Worm (Caenorhabditis elegans) whole organism, mixed stage, embryonic: ENCODE measurements around the gene C05B5.5.

Experiments
- M03D4.4 ChIP-seq: sonication (generic microtip); optimal IDR thresholded peaks from 2 replicates; lab custom pipeline; 2017; ENCODE audit warnings: mild to moderate bottlenecking, missing genetic modification characterization, missing compliant biosample characterization
- bed-3 ChIP-seq: fragments of 200-800 bp; sonication (Bioruptor generic); optimal IDR thresholded peaks from 3 replicates; lab custom pipeline; 2018; ENCODE audit warnings: mild to moderate bottlenecking, missing genetic modification characterization, moderate library complexity, missing compliant biosample characterization
- blmp-1 ChIP-seq: fragments of 150-350 bp; optimal IDR thresholded peaks from 2 replicates; lab custom pipeline; 2014; ENCODE audit warnings: missing biosample characterization, missing genetic modification characterization
- ceh-43 ChIP-seq: fragments of 200-800 bp; sonication (Bioruptor generic); optimal IDR thresholded peaks from 2 replicates; lab custom pipeline; 2018; ENCODE audit warnings: mild to moderate bottlenecking, missing genetic modification characterization, moderate library complexity, missing compliant biosample characterization
- ceh-83 ChIP-seq: fragments of 200-800 bp; sonication (Bioruptor generic); optimal IDR thresholded peaks from 2 replicates; lab custom pipeline; 2018; ENCODE audit warnings: mild to moderate bottlenecking, missing genetic modification characterization, missing compliant biosample characterization
- ces-1 ChIP-seq: fragments of 150-350 bp; optimal IDR thresholded peaks from 2 replicates; lab custom pipeline; 2014; ENCODE audit warnings: missing biosample characterization, missing genetic modification reagents, missing genetic modification characterization
- drap-1 ChIP-seq: fragments of 200-800 bp; sonication (Bioruptor generic); optimal IDR thresholded peaks from 3 replicates; lab custom pipeline; 2018; ENCODE audit warnings: mild to moderate bottlenecking, missing genetic modification characterization, missing compliant biosample characterization
- elt-1 ChIP-seq: sonication (generic microtip); optimal IDR thresholded peaks from 2 replicates; lab custom pipeline; 2017; ENCODE audit warnings: missing genetic modification characterization, mild to moderate bottlenecking, missing compliant biosample characterization, antibody characterized with exemption, moderate library complexity, borderline replicate concordance; ENCODE audit not compliant: insufficient read depth
- flh-1 ChIP-seq: fragments of 200-800 bp; sonication (Bioruptor generic); optimal IDR thresholded peaks from 2 replicates; lab custom pipeline; 2018; ENCODE audit warnings: mild to moderate bottlenecking, missing genetic modification characterization, moderate library complexity, missing compliant biosample characterization
- hlh-1 ChIP-seq: fragments of 150-350 bp; optimal IDR thresholded peaks from 2 replicates; lab custom pipeline; 2014; ENCODE audit warnings: missing biosample characterization, missing genetic modification reagents, missing genetic modification characterization
- lin-32 ChIP-seq: fragments of 200-800 bp; sonication (Bioruptor generic); optimal IDR thresholded peaks from 2 replicates; lab custom pipeline; 2018; ENCODE audit warnings: mild to moderate bottlenecking, missing genetic modification characterization, missing compliant biosample characterization
- lsy-2 ChIP-seq: fragments of 150-350 bp; optimal IDR thresholded peaks from 2 replicates; lab custom pipeline; 2014; ENCODE audit warnings: missing biosample characterization, missing genetic modification characterization
- mep-1 ChIP-seq: fragments of 150-350 bp; optimal IDR thresholded peaks from 2 replicates; lab custom pipeline; 2017; ENCODE audit warnings: missing biosample characterization, missing genetic modification reagents, missing genetic modification characterization, inconsistent platforms
- mls-2 ChIP-seq: sonication (generic microtip); optimal IDR thresholded peaks from 2 replicates; lab custom pipeline; 2016; ENCODE audit warnings: mild to moderate bottlenecking, missing genetic modification characterization, moderate library complexity, missing compliant biosample characterization
- nhr-12 ChIP-seq: fragments of 150-350 bp; optimal IDR thresholded peaks from 2 replicates; lab custom pipeline; 2014; ENCODE audit warnings: missing biosample characterization, missing genetic modification characterization
- nhr-2 ChIP-seq: fragments of 150-350 bp; optimal IDR thresholded peaks from 2 replicates; lab custom pipeline; 2014; ENCODE audit warnings: missing biosample characterization, missing genetic modification characterization
- nhr-237 ChIP-seq: fragments of 150-350 bp; optimal IDR thresholded peaks from 2 replicates; lab custom pipeline; 2014; ENCODE audit warnings: missing biosample characterization, missing genetic modification characterization
- nhr-28 ChIP-seq: fragments of 150-350 bp; optimal IDR thresholded peaks from 2 replicates; lab custom pipeline; 2014; ENCODE audit warnings: missing biosample characterization, missing genetic modification characterization
- pha-4 ChIP-seq: fragments of 150-350 bp; optimal IDR thresholded peaks from 2 replicates; lab custom pipeline; 2018; ENCODE audit warnings: missing biosample characterization, missing genetic modification reagents, missing genetic modification characterization
- sem-2 ChIP-seq: fragments of 200-800 bp; sonication (Bioruptor generic); optimal IDR thresholded peaks from 2 replicates; lab custom pipeline; 2018; ENCODE audit warnings: mild to moderate bottlenecking, missing genetic modification characterization, missing compliant biosample characterization
- snpc-4 ChIP-seq: fragments of 150-350 bp; optimal IDR thresholded peaks from 2 replicates; lab custom pipeline; 2014; ENCODE audit warnings: missing biosample characterization, missing genetic modification characterization
- sptf-1 ChIP-seq: sonication (generic microtip); optimal IDR thresholded peaks from 2 replicates; lab custom pipeline; 2017; ENCODE audit warnings: mild to moderate bottlenecking, missing genetic modification characterization, moderate library complexity, missing compliant biosample characterization
- tbx-8 ChIP-seq: fragments of 200-800 bp; sonication (Bioruptor generic); optimal IDR thresholded peaks from 2 replicates; lab custom pipeline; 2018; ENCODE audit warnings: mild to moderate bottlenecking, missing genetic modification characterization, moderate library complexity, missing compliant biosample characterization
- unc-39 ChIP-seq: fragments of 150-350 bp; optimal IDR thresholded peaks from 2 replicates; lab custom pipeline; 2014; ENCODE audit warnings: missing biosample characterization, missing genetic modification characterization
- unc-62 ChIP-seq: fragments of 150-350 bp; optimal IDR thresholded peaks from 2 replicates; lab custom pipeline; 2014; ENCODE audit warnings: missing biosample characterization, missing genetic modification reagents, missing genetic modification characterization
- zip-8 ChIP-seq: fragments of 150-350 bp; optimal IDR thresholded peaks from 2 replicates; lab custom pipeline; 2014; ENCODE audit warnings: missing biosample characterization, missing genetic modification characterization

The C05B5.5 gene

DNA sequence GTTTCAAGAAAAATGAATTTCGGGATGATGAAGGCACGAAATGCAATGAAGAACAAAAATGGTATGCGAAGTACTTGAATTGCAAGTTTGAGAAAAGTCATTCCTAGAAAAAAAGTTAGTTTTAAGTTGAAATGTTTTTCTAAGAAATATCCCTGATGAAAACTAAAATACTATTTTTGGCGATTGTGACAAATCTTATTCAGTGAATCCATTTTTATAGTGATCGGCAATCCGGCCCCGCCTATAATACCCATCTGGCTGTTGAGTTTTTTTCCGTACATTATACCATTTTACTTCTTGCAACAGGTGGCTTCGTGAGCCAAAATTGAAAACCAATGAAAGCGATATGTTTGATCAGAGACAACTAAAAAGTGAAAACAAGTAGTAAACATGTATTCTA lies 1.9 kb upstream of the C05B5.5 start, which contains the start of gene C05B5.17:
TSS of gene C05B5.17 (minus strand) at position 101 of the 400 bp plus-strand sequence.
- TF ChIP-seq tbx-8 (GFP tag; lab: Kevin White, UChicago), result no peak
- TF ChIP-seq blmp-1 (tag; lab: Kevin White, UChicago), result no peak
- no peak for TF ChIP-seq ceh-83
- TF ChIP-seq unc-39 (tag; lab: Kevin White, UChicago), result no peak
- no peak for TF ChIP-seq ceh-43 (GFP tag; lab: Kevin White, UChicago)
- TF ChIP-seq pha-4 (tag; lab: Kevin White, UChicago), result no peak
- no peak for TF ChIP-seq bed-3
- TF ChIP-seq nhr-28, result no peak

- TF ChIP-seq sem-2 (GFP tag; lab: Kevin White, UChicago) (no peak), sptf-1 (tag; lab: Kevin White, UChicago) (no peak), nhr-28 (no peak), flh-1 (no peak), mls-2 (no peak), nhr-2 (tag; lab: Kevin White, UChicago) (no peak), lsy-2 (tag; lab: Kevin White, UChicago) (no peak), unc-39 (tag; lab: Kevin White, UChicago) (no peak), lin-32 (GFP tag; lab: Kevin White, UChicago) (no peak), drap-1 (no peak), M03D4.4 (no peak), ces-1 (no peak), blmp-1 (tag; lab: Kevin White, UChicago) (no peak), nhr-237 (tag; lab: Kevin White, UChicago) (no peak), bed-3 (no peak), snpc-4 (tag; lab: Kevin White, UChicago) (no peak), ceh-43 (GFP tag; lab: Kevin White, UChicago) (no peak), pha-4 (tag; lab: Kevin White, UChicago) (no peak), mep-1 (tag; lab: Kevin White, UChicago) (no peak), tbx-8 (GFP tag; lab: Kevin White, UChicago) (no peak)
These were observed 732 bp upstream of the C05B5.5 start, which contains the start of gene C05B5.2 for ce11 chrIII:10000428-10000827. Gene C05B5.2 (minus strand): TSS chrIII:10000528.

- TF ChIP-seq unc-62 (GFP tag; lab: Kevin White, UChicago), result no peak
- TF ChIP-seq mls-2, result no peak
- TF ChIP-seq zip-8 (tag; lab: Kevin White, UChicago), result no peak
- no peak for TF ChIP-seq ceh-83
- no peak for TF ChIP-seq M03D4.4
- no peak for TF ChIP-seq drap-1
- no peak for TF ChIP-seq ceh-43 (GFP tag; lab: Kevin White, UChicago)
- no peak for TF ChIP-seq pha-4 (tag; lab: Kevin White, UChicago)
- TF ChIP-seq nhr-12 (tag; lab: Kevin White, UChicago), result no peak
- no peak for TF ChIP-seq sptf-1 (tag; lab: Kevin White, UChicago)
These were observed 3.1 kb downstream of the C05B5.5 start, which contains the start of gene C05B5.11 for ce11 chrIII:10004213-10004612. Gene C05B5.11 (plus strand): TSS chrIII:10004513.

DNA sequence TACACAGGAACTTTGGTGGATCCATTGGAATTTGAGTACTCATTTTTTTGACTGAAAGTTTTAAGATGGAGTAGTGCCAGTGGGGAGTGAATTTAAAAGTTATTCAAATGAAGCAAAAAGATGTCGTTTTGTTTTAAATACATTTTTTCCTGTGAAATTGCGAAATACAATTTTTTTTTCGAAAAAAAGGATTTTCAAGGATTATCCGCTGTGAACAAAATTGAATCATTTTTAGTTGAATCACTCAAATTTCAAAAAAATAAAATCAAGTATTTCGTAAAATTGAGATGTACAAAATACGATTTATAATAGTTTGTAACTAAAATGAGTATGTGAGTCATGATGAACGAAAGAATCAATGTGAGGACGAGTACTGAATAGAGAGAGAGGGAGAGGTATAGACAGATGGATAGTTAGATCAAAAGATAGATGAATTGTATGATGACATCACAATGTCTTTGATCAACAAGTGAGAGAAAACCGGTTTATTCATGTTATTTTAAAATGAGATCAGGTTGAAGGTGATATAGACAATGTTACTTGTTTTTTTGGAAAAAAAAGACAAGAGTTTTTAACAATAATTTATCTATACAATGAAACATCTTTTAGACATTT lies 5.7 kb downstream of the C05B5.5 start, which contains the start of gene C05B5.8:
TSS of gene C05B5.8 (minus strand) at position 51 of the 615 bp plus-strand sequence.
- TF ChIP-seq flh-1, result no peak

DNA sequence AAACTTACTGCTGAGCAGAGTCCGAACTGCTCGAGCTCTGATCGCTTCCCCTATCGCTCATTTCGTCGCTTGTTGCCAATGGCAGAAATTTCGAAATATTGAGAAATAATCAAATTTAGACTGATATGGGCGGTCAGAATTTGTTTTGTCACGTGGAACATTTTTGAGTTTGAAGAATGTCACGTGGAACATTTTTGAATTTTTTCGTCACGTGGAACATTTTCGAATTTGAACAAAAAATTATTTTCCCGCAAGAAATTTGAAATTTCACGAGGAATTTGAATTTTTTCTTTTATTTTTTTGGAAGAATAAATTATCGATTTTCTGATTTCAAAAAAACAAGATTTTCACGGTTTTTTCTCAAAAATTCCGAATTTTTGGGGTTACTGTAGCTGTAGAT lies 9.0 kb downstream of the C05B5.5 start, which contains the start of gene fbxa-155:
TSS of gene fbxa-155 (minus strand) at position 101 of the 400 bp plus-strand sequence.
- no peak for TF ChIP-seq drap-1

ce11 chrIII:10012136-10012535 lies 11.0 kb downstream of the C05B5.5 start, which contains the start of gene C05B5.16:
Gene C05B5.16 (plus strand): TSS chrIII:10012436.
- TF ChIP-seq mls-2 (no peak), bed-3 (no peak), nhr-237 (tag; lab: Kevin White, UChicago) (no peak), ceh-43 (GFP tag; lab: Kevin White, UChicago) (no peak), unc-62 (GFP tag; lab: Kevin White, UChicago) (no peak), nhr-12 (tag; lab: Kevin White, UChicago) (no peak)

DNA sequence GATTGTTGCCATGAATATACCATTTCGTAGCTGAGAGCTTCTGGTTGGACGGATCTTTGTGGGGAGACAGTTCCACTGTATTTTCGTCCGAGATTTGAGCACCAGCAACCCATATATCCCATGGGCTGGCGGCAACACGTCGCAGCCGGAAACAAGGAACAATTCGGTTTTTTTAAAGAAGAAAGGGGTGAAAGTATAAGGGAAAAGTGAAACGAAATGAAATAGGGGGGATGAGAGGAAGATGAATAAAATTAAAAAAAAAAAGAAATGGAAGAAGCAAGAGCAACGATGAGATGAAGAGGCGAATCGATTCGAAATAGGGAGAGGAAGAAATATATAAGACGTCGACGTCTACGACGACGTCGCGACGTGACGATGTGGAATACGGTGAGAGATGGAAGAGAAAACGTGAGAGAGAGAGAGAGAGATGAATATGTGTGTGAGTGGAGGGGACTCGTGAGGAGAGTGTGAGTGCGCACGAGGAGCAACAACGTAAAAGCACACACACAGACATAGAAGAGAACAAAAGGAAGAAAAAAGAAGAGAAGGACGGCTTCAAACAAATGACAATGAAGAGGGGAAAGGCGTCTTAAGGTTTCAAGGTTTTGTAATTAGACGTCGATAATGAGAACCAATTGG lies 15.4 kb downstream of the C05B5.5 start, which contains the start of gene rgs-1:
TSS of gene rgs-1 (minus strand) at position 146 of the 639 bp plus-strand sequence.
- TF ChIP-seq sptf-1 (tag; lab: Kevin White, UChicago), result peak; percentile 38
- peak; percentile 1 for TF ChIP-seq lsy-2 (tag; lab: Kevin White, UChicago)
- peak; percentile 35 for TF ChIP-seq mep-1 (tag; lab: Kevin White, UChicago)
- TF ChIP-seq ces-1, result peak; percentile 59
- no peak for TF ChIP-seq elt-1 (tag; lab: Kevin White, UChicago)
- TF ChIP-seq blmp-1 (tag; lab: Kevin White, UChicago), result no peak
- TF ChIP-seq hlh-1, result no peak
- TF ChIP-seq unc-39 (tag; lab: Kevin White, UChicago), result no peak
- TF ChIP-seq unc-62 (GFP tag; lab: Kevin White, UChicago), result peak; percentile 25
